Fruit fly (Drosophila melanogaster) whole organism, pupa: ENCODE data around the gene Pmvk.

Experiments
- CG10348 ChIP-seq: fragments of 200-800 bp; sonication (Bioruptor generic); IDR thresholded peaks from 2 replicates; pipeline ENCODE4 v1.3.6; 2022; ENCODE audit warnings: missing biosample characterization, missing genetic modification characterization
- CG12605 ChIP-seq: fragments of 200-800 bp; sonication (Bioruptor generic); IDR thresholded peaks from 2 replicates; pipeline ENCODE4 v1.3.6; 2022; ENCODE audit warnings: missing biosample characterization, missing genetic modification characterization
- CG13204 ChIP-seq: fragments of 200-800 bp; sonication (Bioruptor generic); optimal IDR thresholded peaks from 2 replicates; lab custom pipeline; 2018; ENCODE audit warnings: missing biosample characterization, mild to moderate bottlenecking, missing genetic modification characterization, moderate library complexity
- CG14655 ChIP-seq: fragments of 200-800 bp; sonication (Bioruptor generic); optimal IDR thresholded peaks from 3 replicates; lab custom pipeline; 2017; ENCODE audit warnings: mild to moderate bottlenecking, missing biosample characterization, missing genetic modification reagents, missing genetic modification characterization
- CG15710 ChIP-seq: fragments of 200-800 bp; sonication (Bioruptor generic); optimal IDR thresholded peaks from 2 replicates; lab custom pipeline; 2018; ENCODE audit warnings: missing biosample characterization, mild to moderate bottlenecking, missing genetic modification characterization, moderate library complexity
- CG17806 ChIP-seq: fragments of 200-800 bp; sonication (Bioruptor generic); optimal IDR thresholded peaks from 2 replicates; lab custom pipeline; 2018; ENCODE audit warnings: missing biosample characterization, mild to moderate bottlenecking, missing genetic modification characterization, moderate library complexity
- CG32121 ChIP-seq: fragments of 200-800 bp; sonication (Bioruptor generic); IDR thresholded peaks from 2 replicates; pipeline ENCODE4 v1.3.6; 2022; ENCODE audit warnings: missing biosample characterization, missing genetic modification characterization
- CG34367 ChIP-seq: fragments of 200-800 bp; sonication (Bioruptor generic); optimal IDR thresholded peaks from 2 replicates; lab custom pipeline; 2018; ENCODE audit warnings: missing biosample characterization, mild to moderate bottlenecking, missing genetic modification characterization
- CG4496 ChIP-seq: fragments of 200-800 bp; sonication (Bioruptor generic); IDR thresholded peaks from 3 replicates; pipeline ENCODE4 v1.3.6; 2022; ENCODE audit warnings: missing biosample characterization, missing genetic modification characterization
- CG8159 ChIP-seq: fragments of 200-800 bp; sonication (Bioruptor generic); optimal IDR thresholded peaks from 3 replicates; lab custom pipeline; 2018; ENCODE audit warnings: missing biosample characterization, mild to moderate bottlenecking, missing genetic modification characterization, moderate library complexity
- CG8301 ChIP-seq: fragments of 200-800 bp; sonication (Bioruptor generic); optimal IDR thresholded peaks from 2 replicates; lab custom pipeline; 2018; ENCODE audit warnings: missing biosample characterization, mild to moderate bottlenecking, missing genetic modification characterization
- CG9948 ChIP-seq: fragments of 200-800 bp; sonication (Bioruptor generic); optimal IDR thresholded peaks from 2 replicates; lab custom pipeline; 2018; ENCODE audit warnings: missing biosample characterization, mild to moderate bottlenecking, missing genetic modification characterization, moderate library complexity
- D1 ChIP-seq: fragments of 200-800 bp; sonication (Bioruptor generic); optimal IDR thresholded peaks from 2 replicates; lab custom pipeline; 2018; ENCODE audit warnings: missing biosample characterization, mild to moderate bottlenecking, missing genetic modification characterization, moderate library complexity
- EcR ChIP-seq: fragments of 200-800 bp; sonication (Bioruptor generic); optimal IDR thresholded peaks from 3 replicates; lab custom pipeline; 2019; ENCODE audit warnings: missing biosample characterization, missing genetic modification characterization, mild to moderate bottlenecking, moderate library complexity, missing genetic modification reagents
- Ets98B ChIP-seq: fragments of 200-800 bp; sonication (Bioruptor generic); IDR thresholded peaks from 2 replicates; pipeline ENCODE4 v1.3.6; 2022; ENCODE audit warnings: missing biosample characterization, missing genetic modification characterization
- Pif1A ChIP-seq: fragments of 200-800 bp; sonication (Bioruptor generic); optimal IDR thresholded peaks from 3 replicates; lab custom pipeline; 2016; ENCODE audit warnings: missing biosample characterization, missing genetic modification characterization
- Pif1B ChIP-seq: fragments of 200-800 bp; sonication (Bioruptor generic); optimal IDR thresholded peaks from 3 replicates; lab custom pipeline; 2016; ENCODE audit warnings: missing biosample characterization, missing genetic modification characterization
- Snoo ChIP-seq: fragments of 200-800 bp; sonication (Bioruptor generic); optimal IDR thresholded peaks from 3 replicates; lab custom pipeline; 2017; ENCODE audit warnings: missing biosample characterization, mild to moderate bottlenecking, missing genetic modification characterization, inconsistent platforms
- fd96Ca ChIP-seq: fragments of 200-800 bp; sonication (Bioruptor generic); IDR thresholded peaks from 3 replicates; pipeline ENCODE4 v1.3.6; 2022; ENCODE audit warnings: missing biosample characterization, missing genetic modification characterization
- gl ChIP-seq: fragments of 200-800 bp; sonication (Bioruptor generic); optimal IDR thresholded peaks from 2 replicates; lab custom pipeline; 2018; ENCODE audit warnings: missing biosample characterization, mild to moderate bottlenecking, missing genetic modification characterization
- rn ChIP-seq: fragments of 200-800 bp; sonication (Bioruptor generic); IDR thresholded peaks from 2 replicates; pipeline ENCODE4 v1.3.6; 2022; ENCODE audit warnings: missing biosample characterization, missing genetic modification characterization

Pmvk gene

DNA sequence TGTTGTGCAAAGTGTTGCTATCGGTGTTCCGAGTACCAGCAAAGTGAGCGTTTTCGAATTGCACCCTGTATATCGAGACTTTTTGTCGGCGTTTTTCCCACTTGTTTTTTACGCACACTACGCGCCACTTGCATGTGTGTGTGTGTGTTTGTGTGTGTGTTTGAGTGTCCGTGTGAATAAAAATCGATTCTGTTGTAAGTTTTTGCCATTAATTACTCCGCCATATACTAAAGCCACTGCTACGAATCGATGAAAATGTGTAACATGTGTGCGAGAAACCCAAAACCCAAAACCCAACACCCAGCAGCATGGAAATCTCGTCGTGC lies 7.1 kb upstream of the Pmvk start:
- TF ChIP-seq Snoo (tag; lab: Kevin White, UChicago): no peak
- TF ChIP-seq D1: no peak
- no peak for TF ChIP-seq rn
- no peak for TF ChIP-seq EcR (GFP tag; lab: Kevin White, UChicago)
- TF ChIP-seq CG32121 (GFP tag; lab: Robert Waterston, UW): 0 out of 2 replicates have a peak, but pooled peaks have one; percentile 5
- TF ChIP-seq Pif1B (GFP tag; lab: Kevin White, UChicago): no peak

DNA sequence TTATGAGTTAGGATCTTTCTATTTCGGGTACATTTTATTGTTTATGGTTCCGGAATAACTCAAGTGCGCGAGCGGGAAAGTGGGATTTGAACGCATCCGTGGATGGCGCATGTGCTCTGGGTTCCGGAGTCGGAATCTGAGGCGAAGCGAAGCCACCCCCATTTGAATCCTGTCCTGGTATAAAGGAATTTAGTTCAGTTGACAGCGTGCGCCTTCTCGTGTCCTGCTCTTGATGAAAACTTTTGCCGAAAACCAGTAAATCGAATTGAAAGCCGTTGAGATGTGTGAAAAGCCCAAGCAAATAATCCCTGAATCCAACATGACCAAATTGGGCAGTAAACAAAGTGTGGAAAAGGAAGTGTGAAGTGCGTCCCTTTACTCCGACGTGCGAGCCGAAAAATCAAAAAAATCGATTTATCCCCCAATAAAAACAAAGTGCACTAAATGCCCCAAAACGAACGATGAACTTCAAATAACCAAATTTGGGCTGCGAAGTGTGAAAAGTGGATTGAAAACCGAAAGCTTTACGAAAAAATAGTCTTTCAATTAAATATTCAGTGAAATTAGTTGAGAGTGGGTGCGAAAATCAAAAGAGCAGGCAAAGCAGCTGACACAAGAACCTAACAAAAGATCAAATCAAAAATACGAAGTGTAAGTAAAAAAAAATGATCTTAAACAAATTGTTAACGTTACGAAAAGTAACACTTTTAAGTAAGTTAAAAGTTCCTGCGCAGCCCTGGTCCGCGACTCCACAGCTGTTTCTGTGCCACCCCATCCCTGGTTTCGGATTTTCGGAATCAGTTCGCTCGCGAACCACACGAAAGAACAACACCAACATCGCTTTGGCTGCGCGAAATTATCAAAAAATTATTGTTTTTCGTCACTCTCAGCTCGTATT lies 6.5 kb upstream of the Pmvk start, which contains the start of gene Lar:
Gene Lar, plus strand, starts transcription at position 188 of the 898 bp plus-strand sequence.
- TF ChIP-seq CG4496 (GFP tag; lab: Robert Waterston, UW) (peak; percentile 65), CG10348 (no peak), Pif1B (GFP tag; lab: Kevin White, UChicago) (peak; percentile 28), CG8159 (tag; lab: Kevin White, UChicago) (peak; percentile 43), CG15710 (peak; percentile 23), rn (no peak), Ets98B (peak; percentile 77; the same call in 1 of the 2 replicates), CG8301 (peak; percentile 26), CG12605 (0 out of 2 replicates have a peak, but pooled peaks have one; percentile 43), CG9948 (tag; lab: Kevin White, UChicago) (peak; percentile 32), CG32121 (GFP tag; lab: Robert Waterston, UW) (peak; percentile 63), fd96Ca (GFP tag; lab: Robert Waterston, UW) (peak; percentile 66; the same call in 2 of the 3 replicates), Pif1A (GFP tag; lab: Kevin White, UChicago) (no peak), D1 (no peak), CG13204 (GFP tag; lab: Kevin White, UChicago) (no peak), gl (tag; lab: Kevin White, UChicago) (no peak), CG17806 (no peak), Snoo (tag; lab: Kevin White, UChicago) (peak; percentile 23), CG34367 (tag; lab: Kevin White, UChicago) (no peak)

DNA sequence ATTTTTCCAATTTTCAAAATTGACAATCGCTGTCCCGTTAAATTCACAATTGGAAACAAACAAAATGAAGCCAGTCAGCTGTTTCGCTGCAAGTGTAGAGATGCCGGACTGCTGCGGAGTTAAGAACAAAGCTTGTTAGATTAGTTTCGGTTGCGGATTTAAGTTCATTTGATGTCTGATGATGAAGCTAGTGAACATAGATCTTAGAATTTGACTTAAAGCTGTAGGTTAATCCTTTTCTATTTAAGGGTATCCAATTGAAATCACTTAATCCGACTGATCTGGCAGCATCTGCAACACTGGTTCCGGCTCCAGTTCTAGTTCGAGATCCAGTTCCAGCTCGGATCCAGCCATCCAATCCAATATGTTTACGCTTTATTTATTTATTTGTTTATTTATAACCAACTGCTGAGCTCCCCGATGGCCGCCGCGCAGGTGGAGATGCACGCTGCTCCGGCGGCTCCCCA lies 3.8 kb upstream of the Pmvk start, which contains the start of the genes PCNA2 and CG10366:
Gene PCNA2, minus strand, starts transcription at position 65 of the 467 bp plus-strand sequence.
Gene CG10366, plus strand, starts transcription at position 310 of the 467 bp plus-strand sequence.
- TF ChIP-seq gl (tag; lab: Kevin White, UChicago) (peak; percentile 29), CG34367 (tag; lab: Kevin White, UChicago) (peak; percentile 10), CG10348 (no peak), rn (no peak), CG8159 (tag; lab: Kevin White, UChicago) (peak; percentile 54), D1 (no peak), Ets98B (no peak), CG13204 (GFP tag; lab: Kevin White, UChicago) (no peak), CG15710 (peak; percentile 61), Snoo (tag; lab: Kevin White, UChicago) (peak; percentile 40), CG17806 (peak; percentile 55), Pif1A (GFP tag; lab: Kevin White, UChicago) (no peak), CG32121 (GFP tag; lab: Robert Waterston, UW) (no peak), fd96Ca (GFP tag; lab: Robert Waterston, UW) (peak; percentile 26; the same call in 1 of the 3 replicates), CG9948 (tag; lab: Kevin White, UChicago) (peak; percentile 31), Pif1B (GFP tag; lab: Kevin White, UChicago) (no peak), CG4496 (GFP tag; lab: Robert Waterston, UW) (no peak), EcR (GFP tag; lab: Kevin White, UChicago) (peak; percentile 33), CG12605 (no peak), CG8301 (peak; percentile 7), CG14655 (GFP tag; lab: Kevin White, UChicago) (no peak)

DNA sequence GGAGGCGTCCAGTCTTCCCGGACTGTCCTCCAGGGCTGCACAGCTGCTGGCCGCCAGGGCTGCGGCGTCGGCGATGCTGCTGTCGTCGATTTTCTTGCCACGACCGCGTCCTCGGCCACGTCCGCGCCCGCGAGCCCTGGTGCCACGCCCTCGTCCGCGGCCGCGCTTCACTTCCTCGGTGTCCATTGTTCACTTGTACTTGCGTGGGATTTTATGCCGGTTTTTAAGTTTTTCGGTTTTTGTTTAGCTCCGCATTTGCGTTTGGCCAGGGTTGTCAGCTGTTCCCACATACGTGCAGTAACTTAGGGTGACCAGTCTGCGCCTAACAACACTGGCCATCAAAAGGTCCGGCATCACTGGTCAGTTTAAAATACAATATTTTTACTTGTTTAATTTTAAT lies 2.0 kb upstream of the Pmvk start, which contains the start of gene Hakai:
Gene Hakai, minus strand, starts transcription at position 290 of the 400 bp plus-strand sequence.
- peak; percentile 12 for TF ChIP-seq CG15710
- TF ChIP-seq CG32121 (GFP tag; lab: Robert Waterston, UW): no peak
- peak; percentile 29 for TF ChIP-seq CG8159 (tag; lab: Kevin White, UChicago)
- 0 out of 2 replicates have a peak, but pooled peaks have one; percentile 21 for TF ChIP-seq rn
- TF ChIP-seq Ets98B: 0 out of 2 replicates have a peak, but pooled peaks have one; percentile 7
- no peak for TF ChIP-seq gl (tag; lab: Kevin White, UChicago)
- no peak for TF ChIP-seq Pif1A (GFP tag; lab: Kevin White, UChicago)
- no peak for TF ChIP-seq CG10348
- no peak for TF ChIP-seq CG9948 (tag; lab: Kevin White, UChicago)
- TF ChIP-seq EcR (GFP tag; lab: Kevin White, UChicago): no peak
- no peak for TF ChIP-seq D1
- TF ChIP-seq CG4496 (GFP tag; lab: Robert Waterston, UW): 0 out of 3 replicates have a peak, but pooled peaks have one; percentile 60
- peak; percentile 37 for TF ChIP-seq Snoo (tag; lab: Kevin White, UChicago)
- no peak for TF ChIP-seq CG17806
- TF ChIP-seq CG14655 (GFP tag; lab: Kevin White, UChicago): no peak
- no peak for TF ChIP-seq CG34367 (tag; lab: Kevin White, UChicago)
- no peak for TF ChIP-seq CG8301
- TF ChIP-seq CG12605: no peak
- TF ChIP-seq fd96Ca (GFP tag; lab: Robert Waterston, UW): peak; percentile 70
- peak; percentile 19 for TF ChIP-seq Pif1B (GFP tag; lab: Kevin White, UChicago)
- no peak for TF ChIP-seq CG13204 (GFP tag; lab: Kevin White, UChicago)
